Worm (Caenorhabditis elegans) whole organism, L4 larva: ENCODE data around the gene K10D6.3.

Experiments used
- T20F7.1 ChIP-seq: fragments of 200-800 bp; sonication (Bioruptor generic); optimal IDR thresholded peaks from 2 replicates; lab custom pipeline; 2018; ENCODE audit warnings: mild to moderate bottlenecking, missing genetic modification characterization, missing compliant biosample characterization
- Y75B8A.6 ChIP-seq: fragments of 200-800 bp; sonication (Bioruptor generic); IDR thresholded peaks from 2 replicates; pipeline ENCODE4 v1.3.6; 2022; ENCODE audit warnings: missing genetic modification reagents, missing genetic modification characterization, missing compliant biosample characterization
- ceh-62 ChIP-seq: sonication (generic microtip); optimal IDR thresholded peaks from 2 replicates; lab custom pipeline; 2017; ENCODE audit warnings: missing biosample characterization, missing genetic modification characterization
- ces-1 ChIP-seq: fragments of 150-350 bp; sonication (generic microtip); optimal IDR thresholded peaks from 4 replicates; lab custom pipeline; 2014; ENCODE audit warnings: missing biosample characterization, missing genetic modification reagents, missing genetic modification characterization
- egl-27 ChIP-seq: sonication (generic microtip); optimal IDR thresholded peaks from 3 replicates; lab custom pipeline; 2017; ENCODE audit warnings: missing biosample characterization, missing genetic modification reagents, missing genetic modification characterization
- fkh-10 ChIP-seq: fragments of 150-350 bp; optimal IDR thresholded peaks from 2 replicates; lab custom pipeline; 2014; ENCODE audit warnings: missing biosample characterization, missing genetic modification reagents, missing genetic modification characterization
- jun-1 ChIP-seq: fragments of 150-350 bp; optimal IDR thresholded peaks from 2 replicates; lab custom pipeline; 2014; ENCODE audit warnings: missing biosample characterization, missing genetic modification reagents, missing genetic modification characterization
- lsy-2 ChIP-seq, 2 experiments: fragments of 150-350 bp in 1 of 2; sonication (generic microtip) in 1 of 2; optimal IDR thresholded peaks; 2 replicates each; lab custom pipeline; 2014 to 2017; ENCODE audit warnings: missing biosample characterization in 2 of 2, missing genetic modification characterization in 2 of 2
- nhr-11 ChIP-seq: fragments of 150-350 bp; optimal IDR thresholded peaks from 2 replicates; lab custom pipeline; 2014; ENCODE audit warnings: missing biosample characterization, missing genetic modification characterization
- nhr-237 ChIP-seq: sonication (generic microtip); optimal IDR thresholded peaks from 2 replicates; lab custom pipeline; 2017; ENCODE audit warnings: missing biosample characterization, missing genetic modification characterization
- nhr-25 ChIP-seq: sonication (generic microtip); optimal IDR thresholded peaks from 2 replicates; lab custom pipeline; 2017; ENCODE audit warnings: missing genetic modification characterization, mild to moderate bottlenecking, missing compliant biosample characterization, antibody characterized with exemption, moderate library complexity, borderline replicate concordance; ENCODE audit not compliant: insufficient read depth
- php-3 ChIP-seq: fragments of 200-800 bp; sonication (Bioruptor generic); IDR thresholded peaks from 2 replicates; pipeline ENCODE4 v1.3.6; 2022; ENCODE audit warnings: missing genetic modification reagents, missing genetic modification characterization, missing compliant biosample characterization
- unc-39 ChIP-seq: sonication (generic microtip); optimal IDR thresholded peaks from 2 replicates; lab custom pipeline; 2017; ENCODE audit warnings: missing biosample characterization, missing genetic modification characterization
- ztf-7 ChIP-seq: fragments of 150-350 bp; optimal IDR thresholded peaks from 2 replicates; lab custom pipeline; 2014; ENCODE audit warnings: missing biosample characterization, missing genetic modification characterization

- no peak for TF ChIP-seq nhr-11 (tag; lab: Kevin White, UChicago)
- TF ChIP-seq ces-1 (GFP tag; lab: Kevin White, UChicago) = no peak
- no peak for TF ChIP-seq nhr-25 (tag; lab: Kevin White, UChicago)
- TF ChIP-seq lsy-2 (tag; optimal IDR thresholded peaks at IDR 0.05; lab: Kevin White, UChicago) = no peak
- TF ChIP-seq ceh-62 = no peak
- TF ChIP-seq unc-39 (tag; lab: Kevin White, UChicago) = no peak
- TF ChIP-seq ztf-7 (tag; lab: Kevin White, UChicago) = no peak
- TF ChIP-seq fkh-10 (GFP tag; lab: Kevin White, UChicago) = no peak
- TF ChIP-seq jun-1 (tag; lab: Kevin White, UChicago) = no peak
- no peak for TF ChIP-seq nhr-237
- no peak for TF ChIP-seq Y75B8A.6
- no peak for TF ChIP-seq T20F7.1
- TF ChIP-seq php-3 (GFP tag; lab: Robert Waterston, UW) = no peak
- no peak for TF ChIP-seq egl-27 (tag; lab: Kevin White, UChicago)
Measured at ce11 chrV:11152333-11152732, 48.1 kb upstream of the K10D6.3 start, which contains the start of gene srg-39.
